Worm (Caenorhabditis elegans) whole organism, dauer: ENCODE measurements around the gene R11G10.4.

Experiments
- unc-62 ChIP-seq: sonication (generic microtip); optimal IDR thresholded peaks from 2 replicates; lab custom pipeline; 2017; ENCODE audit warnings: missing biosample characterization, missing genetic modification reagents, missing genetic modification characterization

The R11G10.4 gene

ce11 chrV:13511618-13512017, 5.2 kb downstream of the R11G10.4 start, which contains the start of gene avr-15:
Gene avr-15 (minus strand): TSS chrV:13511718.
- TF ChIP-seq unc-62 (GFP tag; lab: Kevin White, UChicago) = no peak

- no peak for TF ChIP-seq unc-62 (GFP tag; lab: Kevin White, UChicago)
Observed at ce11 chrV:13512515-13512914, 6.1 kb downstream of the R11G10.4 start.

- no peak for TF ChIP-seq unc-62 (GFP tag; lab: Kevin White, UChicago)
Observed at ce11 chrV:13515115-13515514, 8.7 kb downstream of the R11G10.4 start, which contains the start of gene semi-1. Gene semi-1 (minus strand): TSS chrV:13515215.

ce11 chrV:13523194-13523593, 16.8 kb downstream of the R11G10.4 start, which contains the start of gene R11G10.3:
Gene R11G10.3 (plus strand): TSS chrV:13523494.
- TF ChIP-seq unc-62 (GFP tag; lab: Kevin White, UChicago) = no peak

ce11 chrV:13529165-13529564, 22.7 kb downstream of the R11G10.4 start:
- no peak for TF ChIP-seq unc-62 (GFP tag; lab: Kevin White, UChicago)

ce11 chrV:13530698-13531097, 24.3 kb downstream of the R11G10.4 start, which contains the start of gene ttr-44:
Gene ttr-44 (minus strand): TSS chrV:13530744.
- no peak for TF ChIP-seq unc-62 (GFP tag; lab: Kevin White, UChicago)

ce11 chrV:13532469-13532868, 26.0 kb downstream of the R11G10.4 start:
- TF ChIP-seq unc-62 (GFP tag; lab: Kevin White, UChicago) = no peak

- no peak for TF ChIP-seq unc-62 (GFP tag; lab: Kevin White, UChicago)
Observed at ce11 chrV:13536058-13536579, 29.7 kb downstream of the R11G10.4 start, which contains the start of gene frpr-5. Gene frpr-5 (minus strand): TSS chrV:13536108.

- no peak for TF ChIP-seq unc-62 (GFP tag; lab: Kevin White, UChicago)
Observed at ce11 chrV:13551601-13552000, 45.2 kb downstream of the R11G10.4 start, which contains the start of the genes C56A3.4 and C56A3.5. Gene C56A3.4 (minus strand): TSS chrV:13551754. Gene C56A3.5 (plus strand): TSS chrV:13551967.

ce11 chrV:13556297-13556696, 49.9 kb downstream of the R11G10.4 start, which contains the start of gene C56A3.6:
Gene C56A3.6 (minus strand): TSS chrV:13556397.
- TF ChIP-seq unc-62 (GFP tag; lab: Kevin White, UChicago) = no peak
